Fruit fly (Drosophila melanogaster) whole organism, embryonic: Measurements from ENCODE around the gene Ykt6.
A peak's percentile ranks its signal among the peaks of the same experiment; 100 is the strongest.

Experiments
- Abd-B ChIP-seq: fragments of 200-800 bp; sonication (Bioruptor generic); optimal IDR thresholded peaks from 2 replicates; lab custom pipeline; 2018; ENCODE audit warnings: missing biosample characterization, mild to moderate bottlenecking, missing genetic modification characterization, moderate library complexity
- Atf3 ChIP-seq: fragments of 200-800 bp; sonication (Bioruptor generic); optimal IDR thresholded peaks from 3 replicates; lab custom pipeline; 2016; ENCODE audit warnings: missing biosample characterization, missing genetic modification characterization
- B-H1 ChIP-seq: fragments of 200-800 bp; sonication (Bioruptor generic); IDR thresholded peaks from 3 replicates; pipeline ENCODE4 v1.3.6; 2022; ENCODE audit warnings: missing biosample characterization, missing genetic modification characterization
- B-H2 ChIP-seq: fragments of 200-800 bp; sonication (Bioruptor generic); optimal IDR thresholded peaks from 2 replicates; lab custom pipeline; 2018; ENCODE audit warnings: missing biosample characterization, mild to moderate bottlenecking, missing genetic modification characterization
- C15 ChIP-seq: fragments of 200-800 bp; sonication (Bioruptor generic); IDR thresholded peaks from 3 replicates; pipeline ENCODE4 v1.3.6; 2022; ENCODE audit warnings: missing biosample characterization, missing genetic modification characterization
- CG10654 ChIP-seq: fragments of 200-800 bp; sonication (Bioruptor generic); optimal IDR thresholded peaks from 2 replicates; lab custom pipeline; 2016; ENCODE audit warnings: missing biosample characterization, missing genetic modification characterization
- CG11456 ChIP-seq: fragments of 200-800 bp; sonication (Bioruptor generic); IDR thresholded peaks from 3 replicates; pipeline ENCODE4 v1.3.6; 2022; ENCODE audit warnings: missing biosample characterization, missing genetic modification characterization
- CG11504 ChIP-seq: fragments of 200-800 bp; sonication (Bioruptor generic); optimal IDR thresholded peaks from 3 replicates; lab custom pipeline; 2019; ENCODE audit warnings: missing biosample characterization, mild to moderate bottlenecking, missing genetic modification characterization, moderate library complexity
- CG12236 ChIP-seq: fragments of 200-800 bp; sonication (Bioruptor generic); optimal IDR thresholded peaks from 2 replicates; lab custom pipeline; 2016; ENCODE audit warnings: missing biosample characterization, missing genetic modification characterization
- CG14014 ChIP-seq: fragments of 200-800 bp; sonication (Bioruptor generic); IDR thresholded peaks from 2 replicates; pipeline ENCODE4 v1.3.6; 2022; ENCODE audit warnings: missing biosample characterization, missing genetic modification characterization
- CG15011 ChIP-seq: fragments of 200-800 bp; sonication (Bioruptor generic); optimal IDR thresholded peaks from 3 replicates; lab custom pipeline; 2018; ENCODE audit warnings: missing biosample characterization, mild to moderate bottlenecking, missing genetic modification characterization
- CG1602 ChIP-seq: fragments of 200-800 bp; sonication (Bioruptor generic); optimal IDR thresholded peaks from 3 replicates; lab custom pipeline; 2016; ENCODE audit warnings: missing biosample characterization, missing genetic modification characterization
- CG18619 ChIP-seq: fragments of 200-800 bp; sonication (Bioruptor generic); optimal IDR thresholded peaks from 3 replicates; lab custom pipeline; 2017; ENCODE audit warnings: missing biosample characterization, mild to moderate bottlenecking, missing genetic modification characterization
- CG32772 ChIP-seq: fragments of 200-800 bp; sonication (Bioruptor generic); IDR thresholded peaks from 2 replicates; pipeline ENCODE4 v1.3.6; 2022; ENCODE audit warnings: missing biosample characterization, missing genetic modification characterization
- CG3281 ChIP-seq: fragments of 200-800 bp; sonication (Bioruptor generic); optimal IDR thresholded peaks from 3 replicates; lab custom pipeline; 2017; ENCODE audit warnings: missing biosample characterization, mild to moderate bottlenecking, missing genetic modification characterization
- CG7556 ChIP-seq: fragments of 200-800 bp; sonication (Bioruptor generic); optimal IDR thresholded peaks from 2 replicates; lab custom pipeline; 2017; ENCODE audit warnings: missing biosample characterization, mild to moderate bottlenecking, missing genetic modification characterization
- CG7928 ChIP-seq: fragments of 200-800 bp; sonication (Bioruptor generic); optimal IDR thresholded peaks from 2 replicates; lab custom pipeline; 2017; ENCODE audit warnings: missing biosample characterization, mild to moderate bottlenecking, missing genetic modification characterization
- CG8359 ChIP-seq: fragments of 200-800 bp; sonication (Bioruptor generic); optimal IDR thresholded peaks from 2 replicates; lab custom pipeline; 2017; ENCODE audit warnings: missing biosample characterization, mild to moderate bottlenecking, missing genetic modification characterization, borderline replicate concordance
- CG9437 ChIP-seq: fragments of 200-800 bp; sonication (Bioruptor generic); optimal IDR thresholded peaks from 2 replicates; lab custom pipeline; 2018; ENCODE audit warnings: missing biosample characterization, mild to moderate bottlenecking, missing genetic modification characterization
- CG9876 ChIP-seq: fragments of 200-800 bp; sonication (Bioruptor generic); optimal IDR thresholded peaks from 2 replicates; lab custom pipeline; 2016; ENCODE audit warnings: missing biosample characterization, missing genetic modification characterization
- CHES-1-like ChIP-seq: fragments of 200-800 bp; sonication (Bioruptor generic); optimal IDR thresholded peaks from 2 replicates; lab custom pipeline; 2016; ENCODE audit warnings: missing biosample characterization, missing genetic modification characterization
- CrebB ChIP-seq: fragments of 200-800 bp; sonication (Bioruptor generic); optimal IDR thresholded peaks from 3 replicates; lab custom pipeline; 2018; ENCODE audit warnings: missing biosample characterization, mild to moderate bottlenecking, missing genetic modification characterization
- D ChIP-seq, 2 experiments: fragments of 200-800 bp in 1 of 2; fragments of >200 bp in 1 of 2; sonication (Bioruptor generic) in 1 of 2; optimal IDR thresholded peaks; 2 replicates in 1 of 2; 3 replicates in 1 of 2; lab custom pipeline; 2017; ENCODE audit warnings: mild to moderate bottlenecking in 1 of 2, missing biosample characterization in 1 of 2, missing genetic modification characterization in 1 of 2, missing genetic modification reagents in 1 of 2
- Dbx ChIP-seq: fragments of 200-800 bp; sonication (Bioruptor generic); IDR thresholded peaks from 3 replicates; pipeline ENCODE4 v1.3.6; 2022; ENCODE audit warnings: missing biosample characterization, missing genetic modification characterization
- E2f2 ChIP-seq: fragments of 200-800 bp; sonication (Bioruptor generic); IDR thresholded peaks from 2 replicates; pipeline ENCODE4 v1.3.6; 2022; ENCODE audit warnings: missing biosample characterization, missing genetic modification characterization
- Elba2 ChIP-seq: fragments of 200-800 bp; sonication (Bioruptor generic); optimal IDR thresholded peaks from 3 replicates; lab custom pipeline; 2016; ENCODE audit warnings: missing biosample characterization, missing genetic modification characterization
- GATAe ChIP-seq: fragments of 200-800 bp; sonication (Bioruptor generic); conservative IDR thresholded peaks from 2 replicates; pipeline ENCODE4 v1.3.6; 2022; ENCODE audit warnings: missing biosample characterization, missing genetic modification characterization
- Lim3 ChIP-seq: fragments of 200-800 bp; sonication (Bioruptor generic); IDR thresholded peaks from 2 replicates; pipeline ENCODE4 v1.3.6; 2022; ENCODE audit warnings: missing biosample characterization, missing genetic modification characterization
- YL-1 ChIP-seq: fragments of 200-800 bp; sonication (Bioruptor generic); optimal IDR thresholded peaks from 3 replicates; lab custom pipeline; 2017; ENCODE audit warnings: missing biosample characterization, mild to moderate bottlenecking, missing genetic modification characterization
- bsh ChIP-seq, 2 experiments: fragments of 200-800 bp; sonication (Bioruptor generic); optimal IDR thresholded peaks; 2 replicates each; lab custom pipeline; 2017 to 2018; ENCODE audit warnings: mild to moderate bottlenecking in 2 of 2, missing biosample characterization in 2 of 2, missing genetic modification characterization in 2 of 2, moderate library complexity in 1 of 2
- cas ChIP-seq: fragments of 200-800 bp; sonication (Bioruptor generic); IDR thresholded peaks from 2 replicates; pipeline ENCODE4 v1.3.6; 2022; ENCODE audit warnings: missing biosample characterization, missing genetic modification characterization
- ci ChIP-seq: fragments of 200-800 bp; sonication (Bioruptor generic); IDR thresholded peaks from 3 replicates; pipeline ENCODE4 v1.3.6; 2022; ENCODE audit warnings: missing biosample characterization, missing genetic modification characterization
- corto ChIP-seq: fragments of 200-800 bp; sonication (Bioruptor generic); optimal IDR thresholded peaks from 2 replicates; lab custom pipeline; 2016; ENCODE audit warnings: missing biosample characterization, mild to moderate bottlenecking, missing genetic modification characterization, moderate library complexity
- dpn ChIP-seq, 2 experiments: fragments of 200-800 bp; sonication (Bioruptor generic); optimal IDR thresholded peaks; 3 replicates each; lab custom pipeline; 2016; ENCODE audit warnings: missing biosample characterization in 2 of 2, missing genetic modification characterization in 2 of 2
- en ChIP-seq: fragments of 200-800 bp; sonication (Bioruptor generic); optimal IDR thresholded peaks from 2 replicates; lab custom pipeline; 2016; ENCODE audit warnings: missing biosample characterization, missing genetic modification characterization
- gfzf ChIP-seq: fragments of 200-800 bp; sonication (Bioruptor generic); optimal IDR thresholded peaks from 2 replicates; lab custom pipeline; 2016; ENCODE audit warnings: missing biosample characterization, mild to moderate bottlenecking, missing genetic modification characterization, moderate library complexity
- gt ChIP-seq: fragments of 200-800 bp; sonication (Bioruptor generic); IDR thresholded peaks from 2 replicates; pipeline ENCODE4 v1.3.6; 2022; ENCODE audit warnings: missing biosample characterization, missing genetic modification characterization
- ken ChIP-seq: fragments of 200-800 bp; sonication (Bioruptor generic); IDR thresholded peaks from 3 replicates; pipeline ENCODE4 v1.3.6; 2022; ENCODE audit warnings: missing biosample characterization, missing genetic modification characterization
- lilli ChIP-seq: fragments of 200-800 bp; sonication (Bioruptor generic); optimal IDR thresholded peaks from 3 replicates; lab custom pipeline; 2016; ENCODE audit warnings: missing biosample characterization, missing genetic modification characterization
- lola ChIP-seq, 3 experiments: fragments of >200 bp in 2 of 3; fragments of 200-800 bp in 1 of 3; sonication (Bioruptor generic) in 1 of 3; optimal IDR thresholded peaks; 2 replicates each; lab custom pipeline; 2017 to 2019; ENCODE audit warnings: missing biosample characterization in 3 of 3, missing genetic modification characterization in 3 of 3, mild to moderate bottlenecking in 1 of 3, moderate library complexity in 1 of 3
- luna ChIP-seq: fragments of 200-800 bp; sonication (Bioruptor generic); optimal IDR thresholded peaks from 2 replicates; lab custom pipeline; 2016; ENCODE audit warnings: missing biosample characterization, missing genetic modification characterization
- schlank ChIP-seq: fragments of 200-800 bp; sonication (Bioruptor generic); optimal IDR thresholded peaks from 2 replicates; lab custom pipeline; 2018; ENCODE audit warnings: missing biosample characterization, mild to moderate bottlenecking, missing genetic modification characterization
- scrt ChIP-seq: fragments of 200-800 bp; sonication (Bioruptor generic); optimal IDR thresholded peaks from 2 replicates; lab custom pipeline; 2018; ENCODE audit warnings: missing biosample characterization, mild to moderate bottlenecking, missing genetic modification characterization, moderate library complexity
- sob ChIP-seq: fragments of 200-800 bp; sonication (Bioruptor generic); IDR thresholded peaks from 2 replicates; pipeline ENCODE4 v1.3.6; 2022; ENCODE audit warnings: missing biosample characterization, missing genetic modification characterization
- sr ChIP-seq: fragments of 200-800 bp; sonication (Bioruptor generic); IDR thresholded peaks from 3 replicates; pipeline ENCODE4 v1.3.6; 2022; ENCODE audit warnings: missing biosample characterization, missing genetic modification characterization
- ssp ChIP-seq: fragments of 200-800 bp; sonication (Bioruptor generic); IDR thresholded peaks from 2 replicates; pipeline ENCODE4 v1.3.6; 2022; ENCODE audit warnings: missing biosample characterization, missing genetic modification characterization
- stc ChIP-seq: fragments of 200-800 bp; sonication (Bioruptor generic); IDR thresholded peaks from 2 replicates; pipeline ENCODE4 v1.3.6; 2022; ENCODE audit warnings: missing biosample characterization, missing genetic modification characterization
- tx ChIP-seq: fragments of 200-800 bp; sonication (Bioruptor generic); optimal IDR thresholded peaks from 2 replicates; lab custom pipeline; 2016; ENCODE audit warnings: missing biosample characterization, missing genetic modification characterization
- zf30C ChIP-seq: fragments of 200-800 bp; sonication (Bioruptor generic); optimal IDR thresholded peaks from 3 replicates; lab custom pipeline; 2018; ENCODE audit warnings: missing biosample characterization, mild to moderate bottlenecking, missing genetic modification characterization

Gene Ykt6

dm6 chrX:7933210-7933915 lies 13.2 kb downstream of the Ykt6 start, which contains the start of the genes Dhdds and RpS14a (continued):
- TF ChIP-seq D (optimal IDR thresholded peaks at IDR 0.05; lab: Kevin White, UChicago) (no peak), D (GFP tag; optimal IDR thresholded peaks at IDR 0.05; lab: Kevin White, UChicago) (peak; percentile 62), Atf3 (GFP tag; lab: Kevin White, UChicago) (peak; percentile 1), YL-1 (GFP tag; lab: Kevin White, UChicago) (peak; percentile 63), sr (GFP tag; lab: Robert Waterston, UW) (no peak), cas (GFP tag; lab: Robert Waterston, UW) (no peak), CG7928 (GFP tag; lab: Kevin White, UChicago) (peak; percentile 62), CG32772 (GFP tag; lab: Robert Waterston, UW) (no peak), B-H1 (GFP tag; lab: Robert Waterston, UW) (no peak; the same call in 2 of the 3 replicates), CG18619 (GFP tag; lab: Kevin White, UChicago) (peak; percentile 73), E2f2 (peak; percentile 58; the same call in 1 of the 2 replicates), scrt (GFP tag; lab: Kevin White, UChicago) (peak; percentile 41), CG10654 (GFP tag; lab: Kevin White, UChicago) (peak; percentile 36), stc (GFP tag; lab: Robert Waterston, UW) (no peak), CG9437 (GFP tag; lab: Kevin White, UChicago) (peak; percentile 71), lola (GFP tag; optimal IDR thresholded peaks at IDR 0.05; lab: Kevin White, UChicago) (peak in 1 of 3 experiments; percentile 52), Elba2 (GFP tag; lab: Kevin White, UChicago) (peak; percentile 25), ci (peak; percentile 75), CG9876 (peak; percentile 41), CHES-1-like (GFP tag; lab: Kevin White, UChicago) (peak; percentile 72), dpn (GFP tag; optimal IDR thresholded peaks at IDR 0.05; lab: Kevin White, UChicago) (peak; percentile 33 to 59), Lim3 (no peak), C15 (GFP tag; lab: Robert Waterston, UW) (no peak), GATAe (no peak), CG8359 (peak; percentile 6), schlank (tag; lab: Kevin White, UChicago) (no peak), CG11456 (GFP tag; lab: Robert Waterston, UW) (peak; percentile 52; the same call in 1 of the 3 replicates), zf30C (GFP tag; lab: Kevin White, UChicago) (no peak), CG1602 (no peak), bsh (GFP tag; optimal IDR thresholded peaks at IDR 0.05; lab: Kevin White, UChicago) (peak in 1 of 2 experiments; percentile 25), en (GFP tag; lab: Kevin White, UChicago) (peak; percentile 15), tx (GFP tag; lab: Kevin White, UChicago) (no peak), Dbx (GFP tag; lab: Robert Waterston, UW) (0 out of 3 replicates have a peak, but pooled peaks have one; percentile 11), luna (GFP tag; lab: Kevin White, UChicago) (no peak), CG7556 (GFP tag; lab: Kevin White, UChicago) (peak; percentile 51), ken (peak; percentile 4; the same call in 1 of the 3 replicates), sob (GFP tag; lab: Robert Waterston, UW) (no peak), gfzf (peak; percentile 89), CG15011 (peak; percentile 49), CG12236 (GFP tag; lab: Kevin White, UChicago) (peak; percentile 41), CG11504 (no peak), B-H2 (no peak), CG14014 (GFP tag; lab: Robert Waterston, UW) (peak; percentile 10; the same call in 1 of the 2 replicates), gt (GFP tag; lab: Robert Waterston, UW) (no peak), CG3281 (GFP tag; lab: Kevin White, UChicago) (peak; percentile 62), lilli (GFP tag; lab: Kevin White, UChicago) (no peak), Abd-B (GFP tag; lab: Kevin White, UChicago) (no peak), ssp (GFP tag; lab: Robert Waterston, UW) (no peak), CrebB (tag; lab: Kevin White, UChicago) (peak; percentile 52), corto (GFP tag; lab: Kevin White, UChicago) (no peak)
